Fruit fly (Drosophila melanogaster) whole organism: ENCODE measurements around the gene Alms1b.

Experiments
- Dll ChIP-seq: fragments of >200 bp; optimal IDR thresholded peaks from 2 replicates; lab custom pipeline; 2017
- psq ChIP-seq: fragments of >200 bp; optimal IDR thresholded peaks from 2 replicates; lab custom pipeline; 2017
- usp ChIP-seq: fragments of >200 bp; optimal IDR thresholded peaks from 2 replicates; lab custom pipeline; 2017; ENCODE audit warnings: missing biosample characterization, missing genetic modification characterization, mixed read lengths

DNA sequence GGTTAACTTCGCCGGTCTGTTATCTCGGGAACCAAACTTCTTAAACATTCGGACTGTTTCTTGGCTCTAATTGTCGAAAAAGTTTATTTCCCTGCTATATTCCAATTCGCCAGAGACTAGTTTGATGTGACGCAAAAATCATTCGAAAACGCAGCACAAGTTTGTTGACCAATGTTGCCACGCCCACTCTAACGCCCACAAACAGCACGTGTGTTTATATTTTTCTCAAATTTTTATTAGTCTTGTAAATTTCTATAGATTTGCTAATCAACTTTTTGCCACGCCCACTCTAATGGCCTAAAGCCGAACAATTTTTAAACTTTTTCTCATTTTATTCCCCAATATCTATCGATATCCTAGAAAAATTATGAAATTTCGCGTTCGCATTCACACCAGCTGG, at the start of gene Alms1b:
- TF ChIP-seq psq (no peak), Dll (lab: Kevin White, UChicago) (no peak), usp (no peak)
